Worm (Caenorhabditis elegans): ENCODE results near the gene fbxa-155.
A peak's percentile ranks its signal among the peaks of the same experiment; 100 is the strongest.

Gene fbxa-155

ce11 chrIII:10033213-10033612 lies 23.2 kb upstream of the fbxa-155 start, which contains the start of gene M04D8.5:
TSS of gene M04D8.5 (minus strand) at chrIII:10033313.
- no peak for TF ChIP-seq nhr-71 (tag; optimal IDR thresholded peaks at IDR 0.05)
- no peak for TF ChIP-seq nhr-90 (tag; optimal IDR thresholded peaks at IDR 0.05; ENCODE audit: poor library complexity)
- TF ChIP-seq nhr-85 (tag), result no peak
- TF ChIP-seq ceh-90 (tag; optimal IDR thresholded peaks at IDR 0.05), result no peak
- TF ChIP-seq fkh-10 (GFP tag; optimal IDR thresholded peaks at IDR 0.05), result no peak

ce11 chrIII:10030549-10030948 lies 20.5 kb upstream of the fbxa-155 start, which contains the start of gene M04D8.4:
TSS of gene M04D8.4 (minus strand) at chrIII:10030649.
- TF ChIP-seq nhr-84 (tag; optimal IDR thresholded peaks at IDR 0.05) (no peak), unc-130 (tag; optimal IDR thresholded peaks at IDR 0.05) (no peak), ceh-8 (GFP tag; optimal IDR thresholded peaks at IDR 0.05) (peak; percentile 60), fkh-4 (tag; optimal IDR thresholded peaks at IDR 0.05; ENCODE audit: borderline replicate concordance) (no peak), lsy-2 (tag; optimal IDR thresholded peaks at IDR 0.05) (no peak), zag-1 (tag; optimal IDR thresholded peaks at IDR 0.05) (no peak)

ce11 chrIII:10027947-10028346 lies 17.9 kb upstream of the fbxa-155 start, which contains the start of gene ins-23:
TSS of gene ins-23 (plus strand) at chrIII:10028247.
- TF ChIP-seq C16A3.4 (tag; optimal IDR thresholded peaks at IDR 0.05) (no peak), swsn-7 (tag; optimal IDR thresholded peaks at IDR 0.05) (no peak), irx-1 (tag; optimal IDR thresholded peaks at IDR 0.05) (no peak), lin-13 (GFP tag; optimal IDR thresholded peaks at IDR 0.05) (no peak), F16B12.6 (tag; optimal IDR thresholded peaks at IDR 0.05) (no peak), skn-1 (tag; optimal IDR thresholded peaks at IDR 0.05) (no peak), ceh-88 (GFP tag; IDR thresholded peaks at IDR 0.05) (no peak), elt-3 (tag; optimal IDR thresholded peaks at IDR 0.05) (no peak), C04F5.9 (tag; optimal IDR thresholded peaks at IDR 0.05) (no peak), nhr-90 (tag; optimal IDR thresholded peaks at IDR 0.05; ENCODE audit: poor library complexity) (no peak), fos-1 (tag; optimal IDR thresholded peaks at IDR 0.05) (no peak), hlh-4 (tag; optimal IDR thresholded peaks at IDR 0.05) (no peak), elt-2 (tag; optimal IDR thresholded peaks at IDR 0.05) (no peak)

- TF ChIP-seq isw-1 (GFP tag; IDR thresholded peaks at IDR 0.05), result no peak
- TF ChIP-seq C34B4.2 (tag; optimal IDR thresholded peaks at IDR 0.05), result no peak
- TF ChIP-seq unc-30 (tag; optimal IDR thresholded peaks at IDR 0.05), result no peak
- no peak for TF ChIP-seq dsc-1 (tag; optimal IDR thresholded peaks at IDR 0.05)
- no peak for TF ChIP-seq nhr-11 (tag; optimal IDR thresholded peaks at IDR 0.05)
- TF ChIP-seq mdl-1 (tag; optimal IDR thresholded peaks at IDR 0.05), result no peak
- no peak for TF ChIP-seq nhr-28 (tag; optimal IDR thresholded peaks at IDR 0.05)
- no peak for TF ChIP-seq hlh-17 (GFP tag; optimal IDR thresholded peaks at IDR 0.05; ENCODE audit: borderline replicate concordance)
- TF ChIP-seq swsn-7 (tag; optimal IDR thresholded peaks at IDR 0.05), result no peak
- TF ChIP-seq mep-1 (tag; optimal IDR thresholded peaks at IDR 0.05), result no peak
- TF ChIP-seq elt-2 (tag; optimal IDR thresholded peaks at IDR 0.05), result no peak
- no peak for TF ChIP-seq lin-39 (tag; optimal IDR thresholded peaks at IDR 0.05)
- no peak for TF ChIP-seq xbp-1 (tag; optimal IDR thresholded peaks at IDR 0.05)
- TF ChIP-seq unc-62 (GFP tag; optimal IDR thresholded peaks at IDR 0.05), result no peak
- TF ChIP-seq pag-3 (tag; optimal IDR thresholded peaks at IDR 0.05; ENCODE audit: borderline replicate concordance, insufficient read depth), result no peak
- no peak for TF ChIP-seq vab-15 (tag; optimal IDR thresholded peaks at IDR 0.05)
- TF ChIP-seq F16B12.6 (tag; optimal IDR thresholded peaks at IDR 0.05), result no peak
- TF ChIP-seq hpl-2 (GFP tag; optimal IDR thresholded peaks at IDR 0.05), result no peak
These were observed 16.0 kb upstream of the fbxa-155 start, which contains the start of gene ins-22 for ce11 chrIII:10025989-10026388. TSS of gene ins-22 (plus strand) at chrIII:10026289.

Measured in whole organism, L1 larva.